Worm (Caenorhabditis elegans) whole organism, L4 larva: ENCODE results near the gene C56C10.7.

Source experiments
- F44E2.7 ChIP-seq: fragments of 200-800 bp; sonication (Bioruptor generic); IDR thresholded peaks from 2 replicates; pipeline ENCODE4 v2.1.2; 2022; ENCODE audit warnings: missing genetic modification characterization, missing compliant biosample characterization
- F49E8.2 ChIP-seq: sonication (generic microtip); optimal IDR thresholded peaks from 2 replicates; lab custom pipeline; 2016; ENCODE audit warnings: missing compliant biosample characterization, mild to moderate bottlenecking, missing genetic modification characterization, borderline replicate concordance
- T20F7.1 ChIP-seq: fragments of 200-800 bp; sonication (Bioruptor generic); optimal IDR thresholded peaks from 2 replicates; lab custom pipeline; 2018; ENCODE audit warnings: mild to moderate bottlenecking, missing genetic modification characterization, missing compliant biosample characterization
- T26A8.4 ChIP-seq: fragments of 200-800 bp; sonication (Bioruptor generic); IDR thresholded peaks from 2 replicates; pipeline ENCODE4 v1.3.6; 2022; ENCODE audit warnings: missing genetic modification characterization, missing compliant biosample characterization
- Y48G9A.11 ChIP-seq: fragments of 200-800 bp; sonication (Bioruptor generic); IDR thresholded peaks from 2 replicates; pipeline ENCODE4 v1.3.6; 2022; ENCODE audit warnings: missing genetic modification reagents, missing genetic modification characterization, missing compliant biosample characterization
- aha-1 ChIP-seq: fragments of 150-350 bp; peaks from one replicate; lab custom pipeline; 2014; ENCODE audit warnings: missing biosample characterization, missing genetic modification characterization
- aly-2 ChIP-seq: sonication (generic microtip); optimal IDR thresholded peaks from 2 replicates; lab custom pipeline; 2018; ENCODE audit warnings: missing biosample characterization, missing genetic modification characterization
- ama-1 ChIP-seq: fragments of 150-350 bp; optimal IDR thresholded peaks from 2 replicates; lab custom pipeline; 2014; ENCODE audit warnings: inconsistent platforms, mixed read lengths
- ceh-20 ChIP-seq: fragments of 200-800 bp; sonication (Bioruptor generic); IDR thresholded peaks from 2 replicates; pipeline ENCODE4 v1.3.6; 2022; ENCODE audit warnings: missing genetic modification reagents, missing genetic modification characterization, missing compliant biosample characterization
- ceh-62 ChIP-seq: sonication (generic microtip); optimal IDR thresholded peaks from 2 replicates; lab custom pipeline; 2017; ENCODE audit warnings: missing biosample characterization, missing genetic modification characterization
- ces-1 ChIP-seq: fragments of 150-350 bp; sonication (generic microtip); optimal IDR thresholded peaks from 4 replicates; lab custom pipeline; 2014; ENCODE audit warnings: missing biosample characterization, missing genetic modification reagents, missing genetic modification characterization
- cey-2 ChIP-seq: sonication (generic microtip); optimal IDR thresholded peaks from 3 replicates; lab custom pipeline; 2017; ENCODE audit warnings: missing genetic modification characterization, mild to moderate bottlenecking, missing compliant biosample characterization, antibody characterized with exemption, borderline replicate concordance; ENCODE audit not compliant: insufficient read depth
- daf-16 ChIP-seq, 3 experiments: sonication (generic microtip); optimal IDR thresholded peaks; 2 replicates each; lab custom pipeline; 2016 to 2017; ENCODE audit warnings: missing genetic modification characterization in 3 of 3, missing genetic modification reagents in 3 of 3, mild to moderate bottlenecking in 2 of 3, missing compliant biosample characterization in 2 of 3, missing biosample characterization in 1 of 3, moderate library complexity in 1 of 3
- daf-19 ChIP-seq: fragments of 200-800 bp; sonication (Bioruptor generic); conservative IDR thresholded peaks from 2 replicates; pipeline ENCODE4 v1.3.6; 2022; ENCODE audit warnings: missing genetic modification characterization, missing compliant biosample characterization
- dmd-6 ChIP-seq: fragments of 200-800 bp; sonication (Bioruptor generic); IDR thresholded peaks from 2 replicates; pipeline ENCODE4 v1.3.6; 2022; ENCODE audit warnings: missing genetic modification reagents, missing genetic modification characterization, missing compliant biosample characterization
- egl-27 ChIP-seq: sonication (generic microtip); optimal IDR thresholded peaks from 3 replicates; lab custom pipeline; 2017; ENCODE audit warnings: missing biosample characterization, missing genetic modification reagents, missing genetic modification characterization
- gei-8 ChIP-seq: fragments of 200-800 bp; sonication (Bioruptor generic); optimal IDR thresholded peaks from 2 replicates; lab custom pipeline; 2018; ENCODE audit warnings: mild to moderate bottlenecking, missing genetic modification characterization, missing compliant biosample characterization
- hlh-11 ChIP-seq: fragments of 200-800 bp; sonication (Bioruptor generic); optimal IDR thresholded peaks from 2 replicates; lab custom pipeline; 2018; ENCODE audit warnings: mild to moderate bottlenecking, missing genetic modification characterization, missing compliant biosample characterization
- hmg-1.1 ChIP-seq: fragments of 200-800 bp; sonication (Bioruptor generic); IDR thresholded peaks from 2 replicates; pipeline ENCODE4 v1.3.6; 2022; ENCODE audit warnings: missing genetic modification reagents, missing genetic modification characterization, missing compliant biosample characterization
- lin-13 ChIP-seq: fragments of 150-350 bp; optimal IDR thresholded peaks from 2 replicates; lab custom pipeline; 2014; ENCODE audit warnings: missing biosample characterization, missing genetic modification reagents, missing genetic modification characterization
- madf-5 ChIP-seq, 2 experiments: fragments of 200-800 bp; sonication (Bioruptor generic); IDR thresholded peaks; 2 replicates each; pipeline ENCODE4 v1.3.6; 2022; ENCODE audit warnings: missing compliant biosample characterization in 2 of 2, missing genetic modification characterization in 2 of 2
- mdl-1 ChIP-seq, 2 experiments: fragments of 150-350 bp in 1 of 2; sonication (generic microtip) in 1 of 2; optimal IDR thresholded peaks; 2 replicates each; lab custom pipeline; 2014 to 2017; ENCODE audit warnings: missing biosample characterization in 2 of 2, missing genetic modification characterization in 2 of 2
- mxl-3 ChIP-seq: fragments of 200-800 bp; sonication (Bioruptor generic); optimal IDR thresholded peaks from 2 replicates; lab custom pipeline; 2018; ENCODE audit warnings: mild to moderate bottlenecking, missing genetic modification characterization, missing compliant biosample characterization
- nhr-102 ChIP-seq: sonication (generic microtip); optimal IDR thresholded peaks from 2 replicates; lab custom pipeline; 2016; ENCODE audit warnings: mild to moderate bottlenecking, missing genetic modification characterization, moderate library complexity, missing compliant biosample characterization
- nhr-11 ChIP-seq: fragments of 150-350 bp; optimal IDR thresholded peaks from 2 replicates; lab custom pipeline; 2014; ENCODE audit warnings: missing biosample characterization, missing genetic modification characterization
- nhr-25 ChIP-seq: sonication (generic microtip); optimal IDR thresholded peaks from 2 replicates; lab custom pipeline; 2017; ENCODE audit warnings: missing genetic modification characterization, mild to moderate bottlenecking, missing compliant biosample characterization, antibody characterized with exemption, moderate library complexity, borderline replicate concordance; ENCODE audit not compliant: insufficient read depth
- nhr-28 ChIP-seq: fragments of 150-350 bp; optimal IDR thresholded peaks from 2 replicates; lab custom pipeline; 2014; ENCODE audit warnings: missing biosample characterization, missing genetic modification characterization
- nhr-42 ChIP-seq: fragments of 200-800 bp; sonication (Bioruptor generic); IDR thresholded peaks from 2 replicates; pipeline ENCODE4 v1.3.6; 2022; ENCODE audit warnings: missing genetic modification characterization, missing compliant biosample characterization
- nhr-77 ChIP-seq: fragments of 150-350 bp; optimal IDR thresholded peaks from 2 replicates; lab custom pipeline; 2014; ENCODE audit warnings: missing biosample characterization, missing genetic modification characterization
- pqm-1 ChIP-seq: sonication (generic microtip); optimal IDR thresholded peaks from 2 replicates; lab custom pipeline; 2017; ENCODE audit warnings: missing biosample characterization, missing genetic modification characterization
- skn-1 ChIP-seq: fragments of 150-350 bp; optimal IDR thresholded peaks from 2 replicates; lab custom pipeline; 2014; ENCODE audit warnings: missing biosample characterization, missing genetic modification characterization
- snpc-1.2 ChIP-seq: fragments of 200-800 bp; sonication (Bioruptor generic); IDR thresholded peaks from 2 replicates; pipeline ENCODE4 v1.3.6; 2022; ENCODE audit warnings: missing genetic modification reagents, missing genetic modification characterization, missing compliant biosample characterization
- snpc-4 ChIP-seq: fragments of 150-350 bp; optimal IDR thresholded peaks from 2 replicates; lab custom pipeline; 2014; ENCODE audit warnings: missing biosample characterization, missing genetic modification characterization
- tra-1 ChIP-seq: fragments of 200-800 bp; sonication (Bioruptor generic); IDR thresholded peaks from 2 replicates; pipeline ENCODE4 v1.3.6; 2022; ENCODE audit warnings: missing genetic modification reagents, missing genetic modification characterization, missing compliant biosample characterization
- unc-130 ChIP-seq: sonication (generic microtip); optimal IDR thresholded peaks from 2 replicates; lab custom pipeline; 2016; ENCODE audit warnings: missing genetic modification reagents, missing genetic modification characterization, missing compliant biosample characterization
- unc-62 ChIP-seq, 3 experiments: fragments of 150-350 bp in 1 of 3; sonication (generic microtip); optimal IDR thresholded peaks in 2 of 3; peaks in 1 of 3; 1 replicate in 1 of 3; 2 replicates in 2 of 3; lab custom pipeline; 2014 to 2017; ENCODE audit warnings: missing biosample characterization in 3 of 3, missing genetic modification characterization in 3 of 3, missing genetic modification reagents in 3 of 3, missing genotype in 1 of 3

C56C10.7 gene

DNA sequence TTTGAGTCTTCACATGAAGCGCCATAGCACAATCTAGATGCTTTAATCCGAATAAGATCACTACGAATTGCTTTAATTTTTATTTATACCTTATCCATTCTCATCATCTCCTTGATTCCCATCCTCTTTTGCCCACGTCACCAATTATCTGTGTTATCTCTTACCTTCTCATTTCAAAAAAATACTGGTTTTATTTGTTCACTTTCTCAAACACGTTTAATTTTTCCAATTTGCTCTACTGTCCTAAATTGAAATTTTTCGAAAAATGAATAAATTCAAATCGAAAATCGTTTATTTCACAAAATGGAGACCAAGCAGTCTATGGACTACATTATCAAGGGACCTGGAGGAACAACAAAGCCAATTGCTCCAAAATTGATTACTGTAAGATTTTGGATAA lies 34.5 kb upstream of the C56C10.7 start, which contains the start of gene F54H5.3:
Gene F54H5.3 (plus strand): TSS at position 301 of the 400 bp plus-strand sequence.
- TF ChIP-seq madf-5 (GFP tag; IDR thresholded peaks at IDR 0.05; lab: Robert Waterston, UW) = no peak

ce11 chrII:6619007-6619406 lies 31.6 kb upstream of the C56C10.7 start:
- TF ChIP-seq aha-1 (tag; lab: Kevin White, UChicago) (peak; percentile 23), tra-1 (GFP tag; lab: Robert Waterston, UW) (0 out of 2 replicates have a peak, but pooled peaks have one; percentile 38), cey-2 (tag; lab: Kevin White, UChicago) (peak; percentile 19), nhr-28 (tag; lab: Kevin White, UChicago) (peak; percentile 37), ceh-20 (GFP tag; lab: Robert Waterston, UW) (no peak), snpc-4 (no peak), hlh-11 (tag; lab: Kevin White, UChicago) (peak; percentile 19), unc-62 (GFP tag; optimal IDR thresholded peaks at IDR 0.05 in 1 of 2; lab: Kevin White, UChicago) (peak in 1 of 2 experiments; percentile 39), unc-62 (tag; optimal IDR thresholded peaks at IDR 0.05; lab: Kevin White, UChicago) (no peak), nhr-25 (tag; lab: Kevin White, UChicago) (no peak), mdl-1 (tag; optimal IDR thresholded peaks at IDR 0.05; lab: Kevin White, UChicago) (peak in 1 of 2 experiments; percentile 18), egl-27 (tag; lab: Kevin White, UChicago) (no peak)

- no peak for TF ChIP-seq F44E2.7 (GFP tag; lab: Robert Waterston, UW)
- no peak for TF ChIP-seq daf-19 (GFP tag; lab: Robert Waterston, UW)
- TF ChIP-seq Y48G9A.11 (GFP tag; lab: Robert Waterston, UW) = no peak
- TF ChIP-seq nhr-42 (GFP tag; lab: Robert Waterston, UW) = no peak
- TF ChIP-seq ceh-20 (GFP tag; lab: Robert Waterston, UW) = no peak
- no peak for TF ChIP-seq nhr-11 (tag; lab: Kevin White, UChicago)
- no peak for TF ChIP-seq mdl-1 (tag; optimal IDR thresholded peaks at IDR 0.05; lab: Kevin White, UChicago)
- no peak for TF ChIP-seq skn-1
- TF ChIP-seq F49E8.2 (tag; lab: Kevin White, UChicago) = no peak
- no peak for TF ChIP-seq hmg-1.1 (GFP tag; lab: Robert Waterston, UW)
- TF ChIP-seq ceh-62 (tag; lab: Kevin White, UChicago) = no peak
Observed at ce11 chrII:6616770-6617169, 29.4 kb upstream of the C56C10.7 start, which contains the start of gene klf-3. klf-3 (plus strand) TSS chrII:6616878.

DNA sequence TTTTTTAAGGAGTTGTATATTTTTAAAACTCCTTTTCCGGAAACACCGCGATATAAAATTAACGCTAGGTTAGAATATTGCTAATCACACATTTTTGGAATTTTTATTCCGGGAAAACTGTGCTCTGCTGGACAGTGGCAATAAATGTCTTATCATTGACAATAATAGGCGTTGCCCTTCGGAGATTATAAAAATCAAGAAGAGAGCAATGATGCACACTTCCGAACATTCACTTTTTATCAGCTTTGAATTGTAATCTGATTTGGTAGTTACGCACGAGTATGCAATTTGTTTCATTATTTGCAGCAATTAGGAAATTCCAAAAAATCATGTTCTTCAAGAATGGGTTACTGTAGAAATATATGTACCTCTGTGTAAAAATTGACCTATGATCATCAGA lies 28.8 kb upstream of the C56C10.7 start:
- no peak for TF ChIP-seq mdl-1 (tag; optimal IDR thresholded peaks at IDR 0.05; lab: Kevin White, UChicago)
- peak; percentile 62; the same call in 1 of the 2 replicates for TF ChIP-seq dmd-6 (GFP tag; lab: Robert Waterston, UW)
- no peak for TF ChIP-seq gei-8
- peak; percentile 36 for TF ChIP-seq hlh-11 (tag; lab: Kevin White, UChicago)
- no peak for TF ChIP-seq nhr-25 (tag; lab: Kevin White, UChicago)
- TF ChIP-seq mxl-3 (GFP tag; lab: Kevin White, UChicago) = no peak
- no peak for TF ChIP-seq daf-16 (GFP tag; optimal IDR thresholded peaks at IDR 0.05; lab: Kevin White, UChicago)
- peak; percentile 46 for TF ChIP-seq daf-16 (tag; optimal IDR thresholded peaks at IDR 0.05; lab: Kevin White, UChicago)
- peak; percentile 61 for TF ChIP-seq nhr-28 (tag; lab: Kevin White, UChicago)
- peak; percentile 1 for TF ChIP-seq nhr-77
- TF ChIP-seq lin-13 (GFP tag; lab: Kevin White, UChicago) = no peak
- TF ChIP-seq F49E8.2 (tag; lab: Kevin White, UChicago) = no peak
- TF ChIP-seq T20F7.1 (GFP tag; lab: Kevin White, UChicago) = no peak
- no peak for TF ChIP-seq snpc-1.2
- TF ChIP-seq aly-2 (tag; lab: Kevin White, UChicago) = no peak
- peak; percentile 1 for TF ChIP-seq nhr-102 (tag; lab: Kevin White, UChicago)
- TF ChIP-seq pqm-1 (tag; lab: Kevin White, UChicago) = peak; percentile 67
- TF ChIP-seq unc-130 (GFP tag; lab: Kevin White, UChicago) = no peak
- TF ChIP-seq ces-1 (GFP tag; lab: Kevin White, UChicago) = no peak
- TF ChIP-seq T26A8.4 (GFP tag; lab: Robert Waterston, UW) = no peak
- TF ChIP-seq ama-1 (lab: Kevin White, UChicago) = no peak
- TF ChIP-seq, all 104 proteins: peak for 7
